Fruit fly (Drosophila melanogaster) whole organism, embryonic: ENCODE data around the gene CG3184.

Source experiments
- Abd-B ChIP-seq: fragments of 200-800 bp; sonication (Bioruptor generic); optimal IDR thresholded peaks from 2 replicates; lab custom pipeline; 2018; ENCODE audit warnings: missing biosample characterization, mild to moderate bottlenecking, missing genetic modification characterization, moderate library complexity
- Atf-2 ChIP-seq: fragments of 200-800 bp; sonication (Bioruptor generic); optimal IDR thresholded peaks from 2 replicates; lab custom pipeline; 2016; ENCODE audit warnings: missing biosample characterization, missing genetic modification characterization
- CG10209 ChIP-seq: fragments of 200-800 bp; sonication (Bioruptor generic); optimal IDR thresholded peaks from 3 replicates; lab custom pipeline; 2017; ENCODE audit warnings: missing biosample characterization, mild to moderate bottlenecking, missing genetic modification characterization, missing genetic modification reagents
- CG1024 ChIP-seq: fragments of 200-800 bp; sonication (Bioruptor generic); IDR thresholded peaks from 2 replicates; pipeline ENCODE4 v1.3.6; 2022; ENCODE audit warnings: missing biosample characterization, missing genetic modification characterization
- CG10321 ChIP-seq: fragments of 200-800 bp; sonication (Bioruptor generic); IDR thresholded peaks from 2 replicates; pipeline ENCODE4 v1.3.6; 2022; ENCODE audit warnings: missing biosample characterization, missing genetic modification characterization
- CG10543 ChIP-seq: fragments of 200-800 bp; sonication (Bioruptor generic); optimal IDR thresholded peaks from 3 replicates; lab custom pipeline; 2017; ENCODE audit warnings: missing biosample characterization, mild to moderate bottlenecking, missing genetic modification characterization, moderate library complexity
- CG11723 ChIP-seq: fragments of 200-800 bp; sonication (Bioruptor generic); optimal IDR thresholded peaks from 2 replicates; lab custom pipeline; 2017; ENCODE audit warnings: missing biosample characterization, mild to moderate bottlenecking, missing genetic modification characterization
- CG12942 ChIP-seq: fragments of 200-800 bp; sonication (Bioruptor generic); optimal IDR thresholded peaks from 3 replicates; lab custom pipeline; 2016; ENCODE audit warnings: missing biosample characterization, missing genetic modification characterization
- CG13424 ChIP-seq: fragments of 200-800 bp; sonication (Bioruptor generic); optimal IDR thresholded peaks from 2 replicates; lab custom pipeline; 2019; ENCODE audit warnings: missing biosample characterization, mild to moderate bottlenecking, missing genetic modification characterization, moderate library complexity
- CG15269 ChIP-seq: fragments of 200-800 bp; sonication (Bioruptor generic); optimal IDR thresholded peaks from 2 replicates; lab custom pipeline; 2018; ENCODE audit warnings: missing biosample characterization, mild to moderate bottlenecking, missing genetic modification characterization, moderate library complexity
- CG15479 ChIP-seq: fragments of 200-800 bp; sonication (Bioruptor generic); optimal IDR thresholded peaks from 3 replicates; lab custom pipeline; 2019; ENCODE audit warnings: missing biosample characterization, mild to moderate bottlenecking, missing genetic modification characterization, moderate library complexity
- CG18476 ChIP-seq: fragments of 200-800 bp; sonication (Bioruptor generic); optimal IDR thresholded peaks from 2 replicates; lab custom pipeline; 2016; ENCODE audit warnings: missing biosample characterization, mild to moderate bottlenecking, missing genetic modification characterization
- CG2875 ChIP-seq: fragments of 200-800 bp; sonication (Bioruptor generic); optimal IDR thresholded peaks from 2 replicates; lab custom pipeline; 2017; ENCODE audit warnings: missing biosample characterization, mild to moderate bottlenecking, missing genetic modification characterization, missing genetic modification reagents
- CG31441 ChIP-seq: fragments of 200-800 bp; sonication (Bioruptor generic); IDR thresholded peaks from 2 replicates; pipeline ENCODE4 v1.3.6; 2022; ENCODE audit warnings: missing biosample characterization, missing genetic modification characterization
- CG3163 ChIP-seq: fragments of 200-800 bp; sonication (Bioruptor generic); optimal IDR thresholded peaks from 3 replicates; lab custom pipeline; 2016; ENCODE audit warnings: missing biosample characterization, missing genetic modification characterization
- CG3995 ChIP-seq: fragments of 200-800 bp; sonication (Bioruptor generic); optimal IDR thresholded peaks from 3 replicates; lab custom pipeline; 2016; ENCODE audit warnings: missing biosample characterization, missing genetic modification characterization
- CG6175 ChIP-seq: fragments of 200-800 bp; sonication (Bioruptor generic); IDR thresholded peaks from 3 replicates; pipeline ENCODE4 v1.3.6; 2022; ENCODE audit warnings: missing biosample characterization, missing genetic modification characterization
- CG6683 ChIP-seq: fragments of 200-800 bp; sonication (Bioruptor generic); optimal IDR thresholded peaks from 2 replicates; lab custom pipeline; 2017; ENCODE audit warnings: missing biosample characterization, mild to moderate bottlenecking, missing genetic modification characterization, missing genetic modification reagents
- CG8359 ChIP-seq: fragments of 200-800 bp; sonication (Bioruptor generic); optimal IDR thresholded peaks from 2 replicates; lab custom pipeline; 2017; ENCODE audit warnings: missing biosample characterization, mild to moderate bottlenecking, missing genetic modification characterization, borderline replicate concordance
- CG8765 ChIP-seq: fragments of 200-800 bp; sonication (Bioruptor generic); IDR thresholded peaks from 2 replicates; pipeline ENCODE4 v1.3.6; 2022; ENCODE audit warnings: missing biosample characterization, missing genetic modification characterization
- CrebB ChIP-seq: fragments of 200-800 bp; sonication (Bioruptor generic); optimal IDR thresholded peaks from 3 replicates; lab custom pipeline; 2018; ENCODE audit warnings: missing biosample characterization, mild to moderate bottlenecking, missing genetic modification characterization
- D19B ChIP-seq: fragments of 200-800 bp; sonication (Bioruptor generic); optimal IDR thresholded peaks from 2 replicates; lab custom pipeline; 2017; ENCODE audit warnings: missing biosample characterization, mild to moderate bottlenecking, missing genetic modification characterization
- Dip2 ChIP-seq: fragments of 200-800 bp; sonication (Bioruptor generic); IDR thresholded peaks from 2 replicates; pipeline ENCODE4 v1.3.6; 2022; ENCODE audit warnings: missing biosample characterization, missing genetic modification characterization
- Dref ChIP-seq: fragments of 200-800 bp; sonication (Bioruptor generic); IDR thresholded peaks from 2 replicates; pipeline ENCODE4 v1.3.6; 2022; ENCODE audit warnings: missing biosample characterization, missing genetic modification characterization
- Hr78 ChIP-seq, 2 experiments: fragments of 200-800 bp in 1 of 2; fragments of >200 bp in 1 of 2; sonication (Bioruptor generic) in 1 of 2; optimal IDR thresholded peaks; 2 replicates each; lab custom pipeline; 2017 to 2019; ENCODE audit warnings: missing biosample characterization in 2 of 2, missing genetic modification characterization in 2 of 2, mild to moderate bottlenecking in 1 of 2, moderate library complexity in 1 of 2
- Jarid2 ChIP-seq: fragments of 200-800 bp; sonication (Bioruptor generic); optimal IDR thresholded peaks from 3 replicates; lab custom pipeline; 2017; ENCODE audit warnings: mild to moderate bottlenecking, missing biosample characterization, missing genetic modification reagents, missing genetic modification characterization
- MTF-1 ChIP-seq: fragments of 200-800 bp; sonication (Bioruptor generic); optimal IDR thresholded peaks from 2 replicates; lab custom pipeline; 2018; ENCODE audit warnings: missing biosample characterization, mild to moderate bottlenecking, missing genetic modification characterization, borderline replicate concordance
- Myb ChIP-seq: fragments of 200-800 bp; sonication (Bioruptor generic); optimal IDR thresholded peaks from 2 replicates; lab custom pipeline; 2016; ENCODE audit warnings: missing biosample characterization, missing genetic modification characterization
- NK7.1 ChIP-seq: fragments of 200-800 bp; sonication (Bioruptor generic); optimal IDR thresholded peaks from 3 replicates; lab custom pipeline; 2016; ENCODE audit warnings: missing biosample characterization, missing genetic modification characterization
- Rx ChIP-seq: fragments of 200-800 bp; sonication (Bioruptor generic); IDR thresholded peaks from 2 replicates; pipeline ENCODE4 v1.3.6; 2022; ENCODE audit warnings: missing biosample characterization, missing genetic modification characterization
- Scr ChIP-seq: fragments of 200-800 bp; sonication (Bioruptor generic); IDR thresholded peaks from 2 replicates; pipeline ENCODE4 v1.3.6; 2022; ENCODE audit warnings: missing biosample characterization, missing genetic modification characterization; ENCODE audit not compliant: partially characterized antibody
- Stat92E ChIP-seq, 3 experiments: fragments of >200 bp in 2 of 3; fragments of 200-800 bp in 1 of 3; sonication (Bioruptor generic) in 1 of 3; optimal IDR thresholded peaks; 2 replicates each; lab custom pipeline; 2017 to 2019; ENCODE audit warnings: missing biosample characterization in 3 of 3, missing genetic modification characterization in 3 of 3, mild to moderate bottlenecking in 1 of 3, moderate library complexity in 1 of 3
- TFAM ChIP-seq: fragments of 200-800 bp; sonication (Bioruptor generic); optimal IDR thresholded peaks from 2 replicates; lab custom pipeline; 2017; ENCODE audit warnings: missing biosample characterization, missing genetic modification characterization, inconsistent platforms
- al ChIP-seq: fragments of 200-800 bp; sonication (Bioruptor generic); IDR thresholded peaks from 2 replicates; pipeline ENCODE4 v1.3.6; 2022; ENCODE audit warnings: missing biosample characterization, missing genetic modification characterization
- bowl ChIP-seq: fragments of 200-800 bp; sonication (Bioruptor generic); IDR thresholded peaks from 2 replicates; pipeline ENCODE4 v1.3.6; 2022; ENCODE audit warnings: missing biosample characterization, missing genetic modification characterization
- br ChIP-seq: fragments of >200 bp; optimal IDR thresholded peaks from 2 replicates; lab custom pipeline; 2017
- cg ChIP-seq: fragments of 200-800 bp; sonication (Bioruptor generic); optimal IDR thresholded peaks from 3 replicates; lab custom pipeline; 2019; ENCODE audit warnings: missing biosample characterization, mild to moderate bottlenecking, missing genetic modification characterization, moderate library complexity
- chinmo ChIP-seq: fragments of 200-800 bp; sonication (Bioruptor generic); IDR thresholded peaks from 4 replicates; pipeline ENCODE4 v1.3.6; 2022; ENCODE audit warnings: missing biosample characterization, missing genetic modification characterization; ENCODE audit not compliant: partially characterized antibody
- fd3F ChIP-seq: fragments of 200-800 bp; sonication (Bioruptor generic); optimal IDR thresholded peaks from 2 replicates; lab custom pipeline; 2018; ENCODE audit warnings: missing biosample characterization, mild to moderate bottlenecking, missing genetic modification characterization, moderate library complexity
- fu2 ChIP-seq: fragments of 200-800 bp; sonication (Bioruptor generic); optimal IDR thresholded peaks from 2 replicates; lab custom pipeline; 2016; ENCODE audit warnings: missing biosample characterization, missing genetic modification characterization
- grn ChIP-seq: fragments of 200-800 bp; sonication (Bioruptor generic); optimal IDR thresholded peaks from 3 replicates; lab custom pipeline; 2017; ENCODE audit warnings: missing biosample characterization, missing genetic modification characterization
- gro ChIP-seq: fragments of 200-800 bp; sonication (Bioruptor generic); optimal IDR thresholded peaks from 2 replicates; lab custom pipeline; 2016; ENCODE audit warnings: missing biosample characterization, missing genetic modification characterization
- hkb ChIP-seq, 2 experiments: fragments of 200-800 bp in 1 of 2; fragments of >200 bp in 1 of 2; sonication (Bioruptor generic) in 1 of 2; IDR thresholded peaks in 1 of 2; optimal IDR thresholded peaks in 1 of 2; 2 replicates each; pipeline versions ENCODE4 v1.3.6 to Lab custom; 2017 to 2022; ENCODE audit warnings: missing biosample characterization in 1 of 2, missing genetic modification characterization in 1 of 2
- ken ChIP-seq: fragments of 200-800 bp; sonication (Bioruptor generic); IDR thresholded peaks from 3 replicates; pipeline ENCODE4 v1.3.6; 2022; ENCODE audit warnings: missing biosample characterization, missing genetic modification characterization
- nerfin-1 ChIP-seq: fragments of 200-800 bp; sonication (Bioruptor generic); optimal IDR thresholded peaks from 3 replicates; lab custom pipeline; 2019; ENCODE audit warnings: missing biosample characterization, mild to moderate bottlenecking, missing genetic modification characterization, moderate library complexity
- nom ChIP-seq: fragments of 200-800 bp; sonication (Bioruptor generic); optimal IDR thresholded peaks from 2 replicates; lab custom pipeline; 2017; ENCODE audit warnings: missing biosample characterization, missing genetic modification characterization, mild to moderate bottlenecking, moderate library complexity, missing genetic modification reagents
- pho ChIP-seq: fragments of 200-800 bp; sonication (Bioruptor generic); optimal IDR thresholded peaks from 2 replicates; lab custom pipeline; 2016; ENCODE audit warnings: missing biosample characterization, missing genetic modification characterization
- rib ChIP-seq: fragments of 200-800 bp; sonication (Bioruptor generic); IDR thresholded peaks from 2 replicates; pipeline ENCODE4 v1.3.6; 2022; ENCODE audit warnings: missing biosample characterization, missing genetic modification characterization
- sim ChIP-seq: fragments of 200-800 bp; sonication (Bioruptor generic); IDR thresholded peaks from 2 replicates; pipeline ENCODE4 v1.3.6; 2022; ENCODE audit warnings: missing biosample characterization, missing genetic modification characterization
- slou ChIP-seq: fragments of 200-800 bp; sonication (Bioruptor generic); optimal IDR thresholded peaks from 3 replicates; lab custom pipeline; 2016; ENCODE audit warnings: missing biosample characterization, missing genetic modification characterization
- z ChIP-seq: fragments of 200-800 bp; sonication (Bioruptor generic); IDR thresholded peaks from 3 replicates; pipeline ENCODE4 v1.3.6; 2022; ENCODE audit warnings: missing biosample characterization, missing genetic modification characterization

Gene CG3184

DNA sequence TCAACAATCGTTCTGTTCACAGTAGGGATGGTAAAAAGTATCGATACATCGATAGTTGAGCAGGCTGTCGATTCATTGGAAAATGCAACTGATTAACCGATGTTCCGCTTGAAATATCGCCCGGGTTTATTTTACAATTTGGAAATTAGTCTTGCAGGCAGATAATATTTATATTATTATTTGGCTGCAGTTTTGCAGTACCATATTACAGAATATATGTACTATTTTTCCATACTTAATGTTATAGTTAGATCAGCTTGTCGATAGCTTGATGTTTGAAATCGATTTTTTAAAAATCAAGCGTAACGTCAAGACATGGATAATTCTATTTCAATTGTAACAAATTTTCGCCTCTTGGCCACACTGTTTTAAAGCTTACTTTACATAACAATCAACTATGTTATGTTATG, 6.4 kb upstream of the CG3184 start, which contains the start of gene CG14442 (continued):
- TF ChIP-seq chinmo, result peak; percentile 83
- TF ChIP-seq CG3995 (GFP tag; lab: Kevin White, UChicago), result peak; percentile 45
- TF ChIP-seq CG18476 (GFP tag; lab: Kevin White, UChicago), result peak; percentile 17
- peak; percentile 92 for TF ChIP-seq Scr (GFP tag; lab: Robert Waterston, UW)
- no peak for TF ChIP-seq CG6175 (GFP tag; lab: Robert Waterston, UW)
- no peak for TF ChIP-seq Rx (GFP tag; lab: Robert Waterston, UW)
- TF ChIP-seq CG11723 (GFP tag; lab: Kevin White, UChicago), result no peak
- peak; percentile 24 for TF ChIP-seq pho (GFP tag; lab: Kevin White, UChicago)
- TF ChIP-seq CG13424 (tag; lab: Kevin White, UChicago), result peak; percentile 51
- TF ChIP-seq Dip2 (GFP tag; lab: Robert Waterston, UW), result no peak
- no peak for TF ChIP-seq CG8359 (GFP tag; lab: Kevin White, UChicago)
- no peak for TF ChIP-seq cg (GFP tag; lab: Kevin White, UChicago)
- no peak for TF ChIP-seq Jarid2 (GFP tag; lab: Kevin White, UChicago)
- no peak for TF ChIP-seq z (GFP tag; lab: Robert Waterston, UW)
- TF ChIP-seq CG6683 (GFP tag; lab: Kevin White, UChicago), result no peak
- no peak for TF ChIP-seq CG3163 (GFP tag; lab: Kevin White, UChicago)
- no peak for TF ChIP-seq CG10321
- no peak for TF ChIP-seq CG10209 (GFP tag; lab: Kevin White, UChicago)
- peak; percentile 12 for TF ChIP-seq Atf-2 (GFP tag; lab: Kevin White, UChicago)
- TF ChIP-seq CG8765, result no peak
- TF ChIP-seq nom (GFP tag; lab: Kevin White, UChicago), result no peak
- TF ChIP-seq fu2, result no peak
- no peak for TF ChIP-seq CG15479 (GFP tag; lab: Kevin White, UChicago)
- TF ChIP-seq D19B (GFP tag; lab: Kevin White, UChicago), result no peak
- no peak for TF ChIP-seq Hr78 (GFP tag; optimal IDR thresholded peaks at IDR 0.05; lab: Kevin White, UChicago)
- TF ChIP-seq CG1024 (GFP tag; lab: Robert Waterston, UW), result no peak
- no peak for TF ChIP-seq ken (GFP tag; lab: Robert Waterston, UW)
- TF ChIP-seq CG15269 (tag; lab: Kevin White, UChicago), result peak; percentile 36
- 0 out of 2 replicates have a peak, but pooled peaks have one; percentile 13 for TF ChIP-seq al
- TF ChIP-seq bowl (GFP tag; lab: Robert Waterston, UW), result no peak
- TF ChIP-seq slou (GFP tag; lab: Kevin White, UChicago), result no peak
- TF ChIP-seq Myb (GFP tag; lab: Kevin White, UChicago), result peak; percentile 67
- no peak for TF ChIP-seq Abd-B (GFP tag; lab: Kevin White, UChicago)
- no peak for TF ChIP-seq nerfin-1 (tag; lab: Kevin White, UChicago)
- TF ChIP-seq br (lab: Kevin White, UChicago), result no peak
- TF ChIP-seq sim (GFP tag; lab: Robert Waterston, UW), result no peak
- no peak for TF ChIP-seq fd3F (GFP tag; lab: Kevin White, UChicago)
- no peak for TF ChIP-seq CG2875
- TF ChIP-seq gro (GFP tag; lab: Kevin White, UChicago), result peak; percentile 35
- no peak for TF ChIP-seq hkb (optimal IDR thresholded peaks at IDR 0.05; lab: Kevin White, UChicago)
- TF ChIP-seq hkb (GFP tag; IDR thresholded peaks at IDR 0.05; lab: Robert Waterston, UW), result no peak
- no peak for TF ChIP-seq TFAM (GFP tag; lab: Kevin White, UChicago)
- TF ChIP-seq Dref, result peak; percentile 83
- TF ChIP-seq MTF-1 (GFP tag; lab: Kevin White, UChicago), result no peak
- TF ChIP-seq CG31441 (GFP tag; lab: Robert Waterston, UW), result no peak
- TF ChIP-seq CG10543, result peak; percentile 1
- no peak for TF ChIP-seq grn (GFP tag; lab: Kevin White, UChicago)
- no peak for TF ChIP-seq Stat92E (GFP tag; optimal IDR thresholded peaks at IDR 0.05; lab: Kevin White, UChicago)
- TF ChIP-seq rib (GFP tag; lab: Robert Waterston, UW), result no peak
- no peak for TF ChIP-seq CrebB (tag; lab: Kevin White, UChicago)
- no peak for TF ChIP-seq NK7.1
- TF ChIP-seq CG12942, result peak; percentile 9
